Worm (Caenorhabditis elegans) whole organism, L2 larva: ENCODE data around the gene Y38H6C.9.

Experiments used
- C34F6.9 ChIP-seq: fragments of 150-350 bp; optimal IDR thresholded peaks from 2 replicates; lab custom pipeline; 2014; ENCODE audit warnings: missing biosample characterization, missing genetic modification characterization
- F13H6.1 ChIP-seq: sonication (generic microtip); optimal IDR thresholded peaks from 2 replicates; lab custom pipeline; 2016; ENCODE audit warnings: missing genetic modification characterization, missing compliant biosample characterization
- R02D3.7 ChIP-seq: fragments of 150-350 bp; optimal IDR thresholded peaks from 2 replicates; lab custom pipeline; 2014; ENCODE audit warnings: missing biosample characterization, missing genetic modification characterization
- Y55F3AM.14 ChIP-seq: fragments of 200-800 bp; sonication (Bioruptor generic); optimal IDR thresholded peaks from 2 replicates; lab custom pipeline; 2018; ENCODE audit warnings: mild to moderate bottlenecking, missing genetic modification characterization, missing compliant biosample characterization
- ZK546.5 ChIP-seq: sonication (generic microtip); optimal IDR thresholded peaks from 2 replicates; lab custom pipeline; 2017; ENCODE audit warnings: missing biosample characterization, missing genetic modification characterization
- alr-1 ChIP-seq: fragments of 150-350 bp; optimal IDR thresholded peaks from 2 replicates; lab custom pipeline; 2014; ENCODE audit warnings: missing biosample characterization, missing genetic modification characterization
- aly-2 ChIP-seq: fragments of 150-350 bp; optimal IDR thresholded peaks from 2 replicates; lab custom pipeline; 2014; ENCODE audit warnings: missing biosample characterization, missing genetic modification characterization
- ama-1 ChIP-seq: fragments of 150-350 bp; optimal IDR thresholded peaks from 2 replicates; lab custom pipeline; 2018; ENCODE audit warnings: inconsistent platforms
- blmp-1 ChIP-seq: sonication (generic microtip); optimal IDR thresholded peaks from 2 replicates; lab custom pipeline; 2017; ENCODE audit warnings: missing genetic modification characterization, mild to moderate bottlenecking, missing compliant biosample characterization, antibody characterized with exemption, moderate library complexity; ENCODE audit not compliant: insufficient read depth
- ceh-16 ChIP-seq: fragments of 150-350 bp; optimal IDR thresholded peaks from 2 replicates; lab custom pipeline; 2014; ENCODE audit warnings: missing biosample characterization, missing genetic modification characterization
- ceh-82 ChIP-seq: fragments of 150-350 bp; optimal IDR thresholded peaks from 2 replicates; lab custom pipeline; 2014; ENCODE audit warnings: missing biosample characterization, missing genetic modification characterization
- crh-2 ChIP-seq: sonication (generic microtip); optimal IDR thresholded peaks from 2 replicates; lab custom pipeline; 2017; ENCODE audit warnings: missing biosample characterization, missing genetic modification characterization
- dmd-4 ChIP-seq: sonication (generic microtip); optimal IDR thresholded peaks from 2 replicates; lab custom pipeline; 2017; ENCODE audit warnings: missing biosample characterization, missing genetic modification characterization
- egl-27 ChIP-seq: sonication (generic microtip); optimal IDR thresholded peaks from 3 replicates; lab custom pipeline; 2017; ENCODE audit warnings: missing biosample characterization, missing genetic modification reagents, missing genetic modification characterization
- elt-1 ChIP-seq: fragments of 150-350 bp; optimal IDR thresholded peaks from 2 replicates; lab custom pipeline; 2014; ENCODE audit warnings: missing biosample characterization, missing genetic modification characterization
- elt-3 ChIP-seq: sonication (generic microtip); optimal IDR thresholded peaks from 2 replicates; lab custom pipeline; 2017; ENCODE audit warnings: missing biosample characterization, missing genetic modification characterization
- fos-1 ChIP-seq: fragments of 150-350 bp; optimal IDR thresholded peaks from 2 replicates; lab custom pipeline; 2014; ENCODE audit warnings: missing biosample characterization, missing genetic modification characterization
- gmeb-1 ChIP-seq: fragments of 150-350 bp; optimal IDR thresholded peaks from 2 replicates; lab custom pipeline; 2014; ENCODE audit warnings: missing biosample characterization, missing genetic modification characterization
- lin-11 ChIP-seq: fragments of 150-350 bp; sonication (generic microtip); optimal IDR thresholded peaks from 2 replicates; lab custom pipeline; 2014; ENCODE audit warnings: missing biosample characterization, missing genetic modification characterization, inconsistent platforms, mixed read lengths
- lin-13 ChIP-seq: fragments of 150-350 bp; optimal IDR thresholded peaks from 2 replicates; lab custom pipeline; 2014; ENCODE audit warnings: missing biosample characterization, missing genetic modification reagents, missing genetic modification characterization
- lin-39 ChIP-seq: fragments of 150-350 bp; optimal IDR thresholded peaks from 2 replicates; lab custom pipeline; 2014; ENCODE audit warnings: missing biosample characterization, missing genetic modification reagents, missing genetic modification characterization
- lsy-2 ChIP-seq, 2 experiments: fragments of 150-350 bp in 1 of 2; sonication (generic microtip) in 1 of 2; optimal IDR thresholded peaks; 2 replicates each; lab custom pipeline; 2014 to 2017; ENCODE audit warnings: missing biosample characterization in 2 of 2, missing genetic modification characterization in 2 of 2
- mab-5 ChIP-seq: fragments of 150-350 bp; optimal IDR thresholded peaks from 2 replicates; lab custom pipeline; 2014; ENCODE audit warnings: missing biosample characterization, missing genetic modification characterization
- mbf-1 ChIP-seq: sonication (generic microtip); optimal IDR thresholded peaks from 2 replicates; lab custom pipeline; 2017; ENCODE audit warnings: missing biosample characterization, missing genetic modification characterization
- mdl-1 ChIP-seq, 2 experiments: fragments of 150-350 bp in 1 of 2; sonication (generic microtip) in 1 of 2; optimal IDR thresholded peaks; 2 replicates each; lab custom pipeline; 2017; ENCODE audit warnings: missing biosample characterization in 2 of 2, missing genetic modification characterization in 2 of 2
- nhr-10 ChIP-seq: sonication (generic microtip); optimal IDR thresholded peaks from 2 replicates; lab custom pipeline; 2017; ENCODE audit warnings: missing biosample characterization, missing genetic modification characterization
- nhr-11 ChIP-seq: fragments of 150-350 bp; optimal IDR thresholded peaks from 2 replicates; lab custom pipeline; 2014; ENCODE audit warnings: missing biosample characterization, missing genetic modification characterization
- nhr-12 ChIP-seq: fragments of 150-350 bp; optimal IDR thresholded peaks from 2 replicates; lab custom pipeline; 2014; ENCODE audit warnings: missing biosample characterization, missing genetic modification characterization
- nhr-129 ChIP-seq: fragments of 150-350 bp; optimal IDR thresholded peaks from 2 replicates; lab custom pipeline; 2014; ENCODE audit warnings: missing biosample characterization, missing genetic modification characterization
- nhr-21 ChIP-seq: fragments of 150-350 bp; optimal IDR thresholded peaks from 2 replicates; lab custom pipeline; 2014; ENCODE audit warnings: missing biosample characterization, missing genetic modification characterization
- nhr-23 ChIP-seq: fragments of 150-350 bp; optimal IDR thresholded peaks from 2 replicates; lab custom pipeline; 2014; ENCODE audit warnings: missing biosample characterization, missing genetic modification reagents, missing genetic modification characterization
- nhr-237 ChIP-seq: fragments of 150-350 bp; optimal IDR thresholded peaks from 2 replicates; lab custom pipeline; 2014; ENCODE audit warnings: missing biosample characterization, missing genetic modification characterization
- nhr-25 ChIP-seq: fragments of 150-350 bp; sonication (generic microtip); optimal IDR thresholded peaks from 3 replicates; lab custom pipeline; 2014; ENCODE audit warnings: missing biosample characterization, missing genetic modification characterization
- nhr-6 ChIP-seq: fragments of 150-350 bp; optimal IDR thresholded peaks from 2 replicates; lab custom pipeline; 2014; ENCODE audit warnings: missing biosample characterization, missing genetic modification characterization
- nhr-77 ChIP-seq: fragments of 150-350 bp; optimal IDR thresholded peaks from 2 replicates; lab custom pipeline; 2014; ENCODE audit warnings: missing biosample characterization, missing genetic modification characterization
- peb-1 ChIP-seq: fragments of 150-350 bp; optimal IDR thresholded peaks from 2 replicates; lab custom pipeline; 2014; ENCODE audit warnings: missing biosample characterization, missing genetic modification characterization
- sem-4 ChIP-seq: fragments of 150-350 bp; optimal IDR thresholded peaks from 2 replicates; lab custom pipeline; 2014; ENCODE audit warnings: missing biosample characterization, missing genetic modification reagents, missing genetic modification characterization
- skn-1 ChIP-seq: sonication (generic microtip); optimal IDR thresholded peaks from 2 replicates; lab custom pipeline; 2017; ENCODE audit warnings: missing biosample characterization, missing genetic modification characterization
- sma-3 ChIP-seq: sonication (generic microtip); optimal IDR thresholded peaks from 2 replicates; lab custom pipeline; 2016; ENCODE audit warnings: missing genetic modification reagents, missing genetic modification characterization, missing compliant biosample characterization
- sma-9 ChIP-seq, 2 experiments: fragments of 150-350 bp in 1 of 2; sonication (generic microtip) in 1 of 2; optimal IDR thresholded peaks; 2 replicates each; lab custom pipeline; 2014 to 2016; ENCODE audit warnings: missing genetic modification characterization in 2 of 2, mild to moderate bottlenecking in 1 of 2, missing biosample characterization in 1 of 2, missing compliant biosample characterization in 1 of 2, missing genetic modification reagents in 1 of 2, moderate library complexity in 1 of 2
- snpc-4 ChIP-seq: fragments of 150-350 bp; optimal IDR thresholded peaks from 2 replicates; lab custom pipeline; 2014; ENCODE audit warnings: missing biosample characterization, missing genetic modification characterization
- unc-39 ChIP-seq: fragments of 150-350 bp; optimal IDR thresholded peaks from 2 replicates; lab custom pipeline; 2014; ENCODE audit warnings: missing biosample characterization, missing genetic modification characterization
- unc-55 ChIP-seq: fragments of 150-350 bp; sonication (generic microtip); optimal IDR thresholded peaks from 3 replicates; lab custom pipeline; 2014; ENCODE audit warnings: missing biosample characterization, missing genetic modification reagents, missing genetic modification characterization
- unc-62 ChIP-seq: fragments of 150-350 bp; optimal IDR thresholded peaks from 2 replicates; lab custom pipeline; 2014; ENCODE audit warnings: missing biosample characterization, missing genetic modification reagents, missing genetic modification characterization
- zag-1 ChIP-seq: fragments of 150-350 bp; optimal IDR thresholded peaks from 2 replicates; lab custom pipeline; 2014; ENCODE audit warnings: missing biosample characterization, missing genetic modification characterization
- ztf-1 ChIP-seq: fragments of 200-800 bp; sonication (Bioruptor generic); conservative IDR thresholded peaks from 2 replicates; pipeline ENCODE4 v1.3.6; 2022; ENCODE audit warnings: missing genetic modification characterization, missing compliant biosample characterization
- ztf-11 ChIP-seq: sonication (generic microtip); optimal IDR thresholded peaks from 2 replicates; lab custom pipeline; 2017; ENCODE audit warnings: missing biosample characterization, missing genetic modification characterization
- ztf-4 ChIP-seq: fragments of 150-350 bp; optimal IDR thresholded peaks from 2 replicates; lab custom pipeline; 2014; ENCODE audit warnings: missing biosample characterization, missing genetic modification characterization

Y38H6C.9 gene

DNA sequence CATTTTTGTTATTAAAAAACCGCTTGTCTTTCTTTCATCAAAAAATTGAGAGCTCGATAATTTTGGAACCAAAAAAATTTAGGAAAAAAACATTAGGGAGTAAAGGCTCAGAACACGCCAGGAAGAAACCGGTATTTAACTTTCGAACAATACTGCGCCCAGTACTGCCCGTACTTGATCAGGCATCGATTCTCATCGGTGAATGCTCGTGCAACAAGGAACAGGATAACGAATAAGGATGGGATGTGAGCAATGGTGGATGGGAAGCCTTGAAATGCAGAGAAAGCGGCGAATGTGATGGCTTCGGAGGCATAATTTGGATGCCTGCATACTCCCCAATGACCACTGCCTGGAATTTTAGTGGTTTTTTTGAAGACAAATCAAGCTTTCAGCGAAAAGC lies 41.3 kb downstream of the Y38H6C.9 start:
- no peak for TF ChIP-seq zag-1 (tag; lab: Kevin White, UChicago)
- TF ChIP-seq crh-2 (tag; lab: Kevin White, UChicago) = no peak
- no peak for TF ChIP-seq skn-1 (tag; lab: Kevin White, UChicago)
- no peak for TF ChIP-seq Y55F3AM.14 (GFP tag; lab: Kevin White, UChicago)
- no peak for TF ChIP-seq mdl-1 (tag; optimal IDR thresholded peaks at IDR 0.05; lab: Kevin White, UChicago)
- TF ChIP-seq ztf-11 (tag; lab: Kevin White, UChicago) = no peak
- no peak for TF ChIP-seq unc-62 (GFP tag; lab: Kevin White, UChicago)
- TF ChIP-seq elt-1 (tag; lab: Kevin White, UChicago) = no peak
- no peak for TF ChIP-seq nhr-11 (tag; lab: Kevin White, UChicago)
- no peak for TF ChIP-seq unc-55 (GFP tag; lab: Kevin White, UChicago)
- no peak for TF ChIP-seq lin-11
- no peak for TF ChIP-seq nhr-23 (tag; lab: Kevin White, UChicago)

DNA sequence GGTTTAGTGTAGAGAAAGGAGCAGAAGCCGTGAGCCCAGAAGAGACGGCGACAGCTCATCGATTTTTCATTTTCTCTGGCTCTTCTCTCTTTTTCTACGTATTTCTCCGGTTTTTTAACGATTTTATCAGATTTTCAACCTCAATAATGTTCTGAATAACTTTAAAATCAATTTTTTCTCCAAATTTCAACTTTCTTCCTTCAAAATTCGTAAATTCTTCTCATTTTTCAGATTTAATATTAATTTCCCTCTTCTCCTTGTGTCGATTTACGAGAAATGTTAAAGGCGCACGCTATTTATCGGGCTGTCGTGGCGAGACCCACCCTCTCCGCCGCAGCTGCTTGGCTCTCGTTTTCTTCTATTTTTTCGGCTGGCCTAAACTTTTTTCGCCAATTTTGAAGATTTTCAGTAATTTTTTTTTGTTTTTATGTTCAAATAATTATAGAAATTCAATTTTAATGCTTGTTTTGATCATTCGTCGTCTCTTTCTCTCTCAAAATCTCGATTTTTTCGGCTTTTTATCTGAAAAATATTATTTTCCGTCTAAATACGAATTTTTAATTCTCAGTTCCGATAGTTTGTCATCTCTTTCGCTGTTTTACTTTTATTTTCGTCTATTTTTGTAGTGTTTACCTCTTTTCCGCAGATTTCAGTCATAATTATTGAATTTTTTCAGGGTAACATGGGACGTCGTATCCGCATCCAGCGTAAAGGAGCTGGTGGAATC lies 42.9 kb downstream of the Y38H6C.9 start, which contains the start of the genes calf-1 and rpl-2:
Gene calf-1, minus strand, starts transcription at position 77 of the 727 bp plus-strand sequence.
Gene rpl-2, plus strand, starts transcription at position 677 of the 727 bp plus-strand sequence.
- TF ChIP-seq nhr-21 (tag; lab: Kevin White, UChicago) (no peak), snpc-4 (tag; lab: Kevin White, UChicago) (no peak), aly-2 (no peak), nhr-25 (peak; percentile 45), blmp-1 (tag; lab: Kevin White, UChicago) (no peak), nhr-237 (tag; lab: Kevin White, UChicago) (no peak), lsy-2 (tag; optimal IDR thresholded peaks at IDR 0.05; lab: Kevin White, UChicago) (peak in 1 of 2 experiments; percentile 83), C34F6.9 (peak; percentile 78), peb-1 (tag; lab: Kevin White, UChicago) (no peak), lin-39 (tag; lab: Kevin White, UChicago) (no peak), unc-55 (GFP tag; lab: Kevin White, UChicago) (peak; percentile 74), F13H6.1 (tag; lab: Kevin White, UChicago) (peak; percentile 45), lin-13 (GFP tag; lab: Kevin White, UChicago) (peak; percentile 52), crh-2 (tag; lab: Kevin White, UChicago) (no peak), ama-1 (lab: Kevin White, UChicago) (no peak), ZK546.5 (no peak), nhr-129 (tag; lab: Kevin White, UChicago) (peak; percentile 48), dmd-4 (no peak), skn-1 (tag; lab: Kevin White, UChicago) (no peak), nhr-77 (tag; lab: Kevin White, UChicago) (no peak), ztf-1 (no peak), mab-5 (tag; lab: Kevin White, UChicago) (no peak), ztf-11 (tag; lab: Kevin White, UChicago) (no peak), elt-3 (tag; lab: Kevin White, UChicago) (no peak), sem-4 (tag; lab: Kevin White, UChicago) (peak; percentile 46), sma-3 (GFP tag; lab: Kevin White, UChicago) (peak; percentile 9), mdl-1 (tag; optimal IDR thresholded peaks at IDR 0.05; lab: Kevin White, UChicago) (no peak), egl-27 (tag; lab: Kevin White, UChicago) (no peak), nhr-10 (tag; lab: Kevin White, UChicago) (no peak), nhr-12 (tag; lab: Kevin White, UChicago) (no peak), unc-62 (GFP tag; lab: Kevin White, UChicago) (no peak), Y55F3AM.14 (GFP tag; lab: Kevin White, UChicago) (no peak), mbf-1 (tag; lab: Kevin White, UChicago) (no peak), nhr-11 (tag; lab: Kevin White, UChicago) (no peak), lin-11 (peak; percentile 24), nhr-23 (tag; lab: Kevin White, UChicago) (no peak), ztf-4 (no peak), zag-1 (tag; lab: Kevin White, UChicago) (no peak), nhr-6 (tag; lab: Kevin White, UChicago) (no peak), gmeb-1 (peak; percentile 67), R02D3.7 (peak; percentile 69), ceh-16 (tag; lab: Kevin White, UChicago) (no peak), sma-9 (GFP tag; optimal IDR thresholded peaks at IDR 0.05; lab: Kevin White, UChicago) (no peak), sma-9 (tag; optimal IDR thresholded peaks at IDR 0.05; lab: Kevin White, UChicago) (no peak), fos-1 (tag; lab: Kevin White, UChicago) (no peak), ceh-82 (tag; lab: Kevin White, UChicago) (no peak), elt-1 (tag; lab: Kevin White, UChicago) (no peak), unc-39 (no peak), alr-1 (tag; lab: Kevin White, UChicago) (no peak)
- TF ChIP-seq, all 48 proteins: peak for 12
